Fruit fly (Drosophila melanogaster): ENCODE results near the gene CG12402.

- TF ChIP-seq tx (GFP tag; optimal IDR thresholded peaks at IDR 0.05) (no peak), grn (GFP tag; optimal IDR thresholded peaks at IDR 0.05) (no peak), CG7928 (GFP tag; optimal IDR thresholded peaks at IDR 0.05) (no peak), cato (GFP tag; optimal IDR thresholded peaks at IDR 0.05; ENCODE audit: borderline replicate concordance) (no peak), wor (GFP tag; IDR thresholded peaks at IDR 0.05) (no peak), Usf (GFP tag; optimal IDR thresholded peaks at IDR 0.05) (no peak), CG15011 (GFP tag; optimal IDR thresholded peaks at IDR 0.05) (no peak), NC2α (GFP tag; optimal IDR thresholded peaks at IDR 0.05) (no peak)
These were observed 47.7 kb downstream of the CG12402 start for dm6 chr3R:14060399-14060798.
